Fruit fly (Drosophila melanogaster): ENCODE measurements around the gene CG7218.

The CG7218 gene

dm6 chr3R:18183244-18183643 is 19.0 kb upstream of the CG7218 start, which contains the start of gene cdm (continued):
- peak; percentile 42; the same call in 1 of the 2 replicates for TF ChIP-seq Bgb (GFP tag; IDR thresholded peaks at IDR 0.05; ENCODE audit: partially characterized antibody)
- TF ChIP-seq Lim3 (GFP tag; IDR thresholded peaks at IDR 0.05), result no peak
- TF ChIP-seq CG34376 (GFP tag; optimal IDR thresholded peaks at IDR 0.05), result no peak
- TF ChIP-seq CG6272 (GFP tag; IDR thresholded peaks at IDR 0.05), result no peak
- TF ChIP-seq Gug (GFP tag; IDR thresholded peaks at IDR 0.05), result no peak
- TF ChIP-seq chm (GFP tag; IDR thresholded peaks at IDR 0.05), result peak; percentile 52; the same call in 1 of the 2 replicates
- peak; percentile 87 for TF ChIP-seq MBD-R2 (GFP tag; IDR thresholded peaks at IDR 0.05)
- no peak for TF ChIP-seq pros (GFP tag; optimal IDR thresholded peaks at IDR 0.05)
- peak; percentile 42; the same call in 1 of the 2 replicates for TF ChIP-seq seq (GFP tag; IDR thresholded peaks at IDR 0.05)
- TF ChIP-seq row (GFP tag; IDR thresholded peaks at IDR 0.05), result peak; percentile 51
- TF ChIP-seq CG10267 (tag; optimal IDR thresholded peaks at IDR 0.05), result peak; percentile 69
- TF ChIP-seq CG30431 (GFP tag; optimal IDR thresholded peaks at IDR 0.05), result no peak
- no peak for TF ChIP-seq peb (GFP tag; IDR thresholded peaks at IDR 0.05)
- peak; percentile 0 for TF ChIP-seq Lhr (GFP tag; optimal IDR thresholded peaks at IDR 0.05)
- no peak for TF ChIP-seq D (optimal IDR thresholded peaks at IDR 0.05)
- TF ChIP-seq D (GFP tag; optimal IDR thresholded peaks at IDR 0.05), result no peak
- TF ChIP-seq CG2116 (GFP tag; optimal IDR thresholded peaks at IDR 0.05), result peak; percentile 27
- TF ChIP-seq pzg (GFP tag; optimal IDR thresholded peaks at IDR 0.05), result peak; percentile 73
- TF ChIP-seq unc-4 (GFP tag; IDR thresholded peaks at IDR 0.05; ENCODE audit: partially characterized antibody), result peak; percentile 21; the same call in 1 of the 2 replicates
- no peak for TF ChIP-seq klu (GFP tag; IDR thresholded peaks at IDR 0.05)
- no peak for TF ChIP-seq CG13894 (tag; optimal IDR thresholded peaks at IDR 0.05)
- TF ChIP-seq sens (GFP tag), result peak; percentile 20
- TF ChIP-seq CG18599 (GFP tag; optimal IDR thresholded peaks at IDR 0.05), result no peak
- no peak for TF ChIP-seq Gsc (GFP tag; IDR thresholded peaks at IDR 0.05)
- no peak for TF ChIP-seq so (GFP tag; IDR thresholded peaks at IDR 0.05)
- peak; percentile 45; the same call in 1 of the 3 replicates for TF ChIP-seq Opbp (GFP tag; IDR thresholded peaks at IDR 0.05; ENCODE audit: partially characterized antibody)
- TF ChIP-seq vfl (GFP tag; optimal IDR thresholded peaks at IDR 0.05), result no peak
- no peak for TF ChIP-seq CG13424 (tag; optimal IDR thresholded peaks at IDR 0.05)
- no peak for TF ChIP-seq nmo (GFP tag; optimal IDR thresholded peaks at IDR 0.05)
- no peak for TF ChIP-seq kah (GFP tag; optimal IDR thresholded peaks at IDR 0.05)
- TF ChIP-seq Ada2b (GFP tag; IDR thresholded peaks at IDR 0.05), result no peak
- no peak for TF ChIP-seq Tbp (GFP tag; optimal IDR thresholded peaks at IDR 0.05)
- no peak for TF ChIP-seq Abd-B (GFP tag; optimal IDR thresholded peaks at IDR 0.05)
- 0 out of 2 replicates have a peak, but pooled peaks have one; percentile 37 for TF ChIP-seq CG13287 (GFP tag; IDR thresholded peaks at IDR 0.05; ENCODE audit: partially characterized antibody)
- peak; percentile 35 for TF ChIP-seq trem (tag; optimal IDR thresholded peaks at IDR 0.05)
- TF ChIP-seq Oaz (GFP tag; IDR thresholded peaks at IDR 0.05), result no peak
- TF ChIP-seq CG8478 (optimal IDR thresholded peaks at IDR 0.05), result no peak
- no peak for TF ChIP-seq usp (GFP tag; optimal IDR thresholded peaks at IDR 0.05)
- TF ChIP-seq E2f1 (GFP tag; IDR thresholded peaks at IDR 0.05), result peak; percentile 71; the same call in 1 of the 2 replicates
- TF ChIP-seq CG32532 (GFP tag; IDR thresholded peaks at IDR 0.05), result no peak
- TF ChIP-seq CG12104 (GFP tag; optimal IDR thresholded peaks at IDR 0.05), result no peak
- TF ChIP-seq ewg (GFP tag; optimal IDR thresholded peaks at IDR 0.05), result peak; percentile 62
- no peak for TF ChIP-seq ap (GFP tag; IDR thresholded peaks at IDR 0.05)
- TF ChIP-seq CG1832 (GFP tag; optimal IDR thresholded peaks at IDR 0.05), result no peak
- no peak for TF ChIP-seq CG6689 (GFP tag; IDR thresholded peaks at IDR 0.05)
- TF ChIP-seq CG14050 (GFP tag; IDR thresholded peaks at IDR 0.05), result no peak
- TF ChIP-seq amos (GFP tag; IDR thresholded peaks at IDR 0.05; ENCODE audit: partially characterized antibody), result 0 out of 2 replicates have a peak, but pooled peaks have one; percentile 3
- TF ChIP-seq ase (GFP tag; IDR thresholded peaks at IDR 0.05), result no peak
- no peak for TF ChIP-seq CG10274 (GFP tag; optimal IDR thresholded peaks at IDR 0.05)
- no peak for TF ChIP-seq CG7839 (tag; optimal IDR thresholded peaks at IDR 0.05)
- no peak for TF ChIP-seq Hey (tag; optimal IDR thresholded peaks at IDR 0.05)
- peak; percentile 27; the same call in 1 of the 2 replicates for TF ChIP-seq sna (GFP tag; IDR thresholded peaks at IDR 0.05; ENCODE audit: partially characterized antibody)

All from whole organism, embryonic.